Worm (Caenorhabditis elegans) whole organism, early embryonic: ENCODE measurements around the gene srv-27.

Source experiments
- B0310.2 ChIP-seq: sonication (generic microtip); optimal IDR thresholded peaks from 2 replicates; lab custom pipeline; 2016; ENCODE audit warnings: mild to moderate bottlenecking, missing genetic modification characterization, missing compliant biosample characterization
- F13C5.2 ChIP-seq: sonication (generic microtip); optimal IDR thresholded peaks from 2 replicates; lab custom pipeline; 2017; ENCODE audit warnings: mild to moderate bottlenecking, missing genetic modification characterization, inconsistent platforms, missing compliant biosample characterization
- ama-1 ChIP-seq: fragments of 150-350 bp; optimal IDR thresholded peaks from 2 replicates; lab custom pipeline; 2014
- ceh-13 ChIP-seq: fragments of 200-800 bp; sonication (Bioruptor generic); optimal IDR thresholded peaks from 2 replicates; lab custom pipeline; 2018; ENCODE audit warnings: mild to moderate bottlenecking, missing genetic modification characterization, missing compliant biosample characterization
- ceh-36 ChIP-seq: sonication (generic microtip); optimal IDR thresholded peaks from 2 replicates; lab custom pipeline; 2016; ENCODE audit warnings: missing genetic modification characterization, inconsistent platforms, missing compliant biosample characterization
- ets-7 ChIP-seq: sonication (generic microtip); optimal IDR thresholded peaks from 2 replicates; lab custom pipeline; 2016; ENCODE audit warnings: missing genotype, missing genetic modification characterization, missing compliant biosample characterization
- flt-1 ChIP-seq: fragments of 200-800 bp; sonication (Bioruptor generic); IDR thresholded peaks from 2 replicates; pipeline ENCODE4 v1.3.6; 2022; ENCODE audit warnings: missing genetic modification characterization, missing compliant biosample characterization
- hmg-4 ChIP-seq: fragments of 200-800 bp; sonication (Bioruptor generic); optimal IDR thresholded peaks from 2 replicates; lab custom pipeline; 2018; ENCODE audit warnings: mild to moderate bottlenecking, missing genetic modification characterization, missing compliant biosample characterization
- pes-1 ChIP-seq: fragments of 200-800 bp; sonication (Bioruptor generic); IDR thresholded peaks from 2 replicates; pipeline ENCODE4 v1.3.6; 2022; ENCODE audit warnings: missing genetic modification reagents, missing genetic modification characterization, missing compliant biosample characterization
- scrt-1 ChIP-seq: fragments of 200-800 bp; sonication (Bioruptor generic); IDR thresholded peaks from 2 replicates; pipeline ENCODE4 v1.3.6; 2022; ENCODE audit warnings: missing genetic modification characterization, missing compliant biosample characterization
- sea-1 ChIP-seq: fragments of 200-800 bp; sonication (Bioruptor generic); conservative IDR thresholded peaks from 2 replicates; pipeline ENCODE4 v1.3.6; 2022; ENCODE audit warnings: missing genetic modification characterization, missing compliant biosample characterization
- tbx-11 ChIP-seq: fragments of 200-800 bp; sonication (Bioruptor generic); IDR thresholded peaks from 2 replicates; pipeline ENCODE4 v1.3.6; 2022; ENCODE audit warnings: missing genetic modification characterization, missing compliant biosample characterization
- tbx-37 ChIP-seq: fragments of 200-800 bp; sonication (Bioruptor generic); conservative IDR thresholded peaks from 2 replicates; pipeline ENCODE4 v1.3.6; 2022; ENCODE audit warnings: missing genetic modification reagents, missing genetic modification characterization, missing compliant biosample characterization
- tra-4 ChIP-seq: sonication (generic microtip); optimal IDR thresholded peaks from 2 replicates; lab custom pipeline; 2017; ENCODE audit warnings: missing genetic modification characterization, missing compliant biosample characterization

- TF ChIP-seq sea-1 (GFP tag; lab: Robert Waterston, UW), result no peak
- TF ChIP-seq ama-1 (lab: Kevin White, UChicago), result no peak
- no peak for TF ChIP-seq hmg-4
- no peak for TF ChIP-seq ceh-36
- no peak for TF ChIP-seq flt-1 (GFP tag; lab: Robert Waterston, UW)
- TF ChIP-seq tra-4 (tag; lab: Kevin White, UChicago), result no peak
- no peak for TF ChIP-seq F13C5.2
- TF ChIP-seq pes-1 (GFP tag; lab: Robert Waterston, UW), result no peak
- TF ChIP-seq ets-7 (tag; lab: Kevin White, UChicago), result no peak
- TF ChIP-seq B0310.2 (tag; lab: Kevin White, UChicago), result no peak
- no peak for TF ChIP-seq tbx-37
- no peak for TF ChIP-seq tbx-11 (GFP tag; lab: Robert Waterston, UW)
- no peak for TF ChIP-seq scrt-1 (GFP tag; lab: Robert Waterston, UW)
- no peak for TF ChIP-seq ceh-13 (GFP tag; lab: Kevin White, UChicago)
Measured at ce11 chrIV:6335908-6336307, 37.8 kb upstream of the srv-27 start, which contains the start of gene mif-4.
